Fruit fly (Drosophila melanogaster) whole organism, embryonic: ENCODE data around the gene nxf2.

ENCODE experiments used
- Ada2b ChIP-seq: fragments of 200-800 bp; sonication (Bioruptor generic); IDR thresholded peaks from 2 replicates; pipeline ENCODE4 v1.3.6; 2022; ENCODE audit warnings: missing biosample characterization, missing genetic modification characterization
- Atf3 ChIP-seq: fragments of 200-800 bp; sonication (Bioruptor generic); optimal IDR thresholded peaks from 3 replicates; lab custom pipeline; 2016; ENCODE audit warnings: missing biosample characterization, missing genetic modification characterization
- B-H2 ChIP-seq: fragments of 200-800 bp; sonication (Bioruptor generic); optimal IDR thresholded peaks from 2 replicates; lab custom pipeline; 2018; ENCODE audit warnings: missing biosample characterization, mild to moderate bottlenecking, missing genetic modification characterization
- CG10147 ChIP-seq: fragments of 200-800 bp; sonication (Bioruptor generic); optimal IDR thresholded peaks from 2 replicates; lab custom pipeline; 2019; ENCODE audit warnings: missing biosample characterization, mild to moderate bottlenecking, missing genetic modification characterization, moderate library complexity
- CG10209 ChIP-seq: fragments of 200-800 bp; sonication (Bioruptor generic); optimal IDR thresholded peaks from 3 replicates; lab custom pipeline; 2017; ENCODE audit warnings: missing biosample characterization, mild to moderate bottlenecking, missing genetic modification characterization, missing genetic modification reagents
- CG10654 ChIP-seq: fragments of 200-800 bp; sonication (Bioruptor generic); optimal IDR thresholded peaks from 2 replicates; lab custom pipeline; 2016; ENCODE audit warnings: missing biosample characterization, missing genetic modification characterization
- CG11247 ChIP-seq: fragments of 200-800 bp; sonication (Bioruptor generic); IDR thresholded peaks from 2 replicates; pipeline ENCODE4 v1.3.6; 2022; ENCODE audit warnings: missing biosample characterization, missing genetic modification characterization
- CG11504 ChIP-seq: fragments of 200-800 bp; sonication (Bioruptor generic); optimal IDR thresholded peaks from 3 replicates; lab custom pipeline; 2019; ENCODE audit warnings: missing biosample characterization, mild to moderate bottlenecking, missing genetic modification characterization, moderate library complexity
- CG12104 ChIP-seq: fragments of 200-800 bp; sonication (Bioruptor generic); optimal IDR thresholded peaks from 3 replicates; lab custom pipeline; 2016; ENCODE audit warnings: missing biosample characterization, missing genetic modification characterization
- CG13424 ChIP-seq: fragments of 200-800 bp; sonication (Bioruptor generic); optimal IDR thresholded peaks from 2 replicates; lab custom pipeline; 2019; ENCODE audit warnings: missing biosample characterization, mild to moderate bottlenecking, missing genetic modification characterization, moderate library complexity
- CG14441 ChIP-seq: fragments of 200-800 bp; sonication (Bioruptor generic); IDR thresholded peaks from 2 replicates; pipeline ENCODE4 v1.3.6; 2022; ENCODE audit warnings: missing biosample characterization, missing genetic modification characterization
- CG16815 ChIP-seq: fragments of 200-800 bp; sonication (Bioruptor generic); optimal IDR thresholded peaks from 3 replicates; lab custom pipeline; 2017; ENCODE audit warnings: missing biosample characterization, mild to moderate bottlenecking, missing genetic modification characterization
- CG17385 ChIP-seq: fragments of 200-800 bp; sonication (Bioruptor generic); optimal IDR thresholded peaks from 3 replicates; lab custom pipeline; 2018; ENCODE audit warnings: missing biosample characterization, mild to moderate bottlenecking, missing genetic modification characterization
- CG17612 ChIP-seq: fragments of 200-800 bp; sonication (Bioruptor generic); IDR thresholded peaks from 2 replicates; pipeline ENCODE4 v1.3.6; 2022; ENCODE audit warnings: missing biosample characterization, missing genetic modification characterization
- CG1832 ChIP-seq: fragments of 200-800 bp; sonication (Bioruptor generic); optimal IDR thresholded peaks from 2 replicates; lab custom pipeline; 2017; ENCODE audit warnings: missing biosample characterization, mild to moderate bottlenecking, missing genetic modification characterization, inconsistent platforms
- CG2199 ChIP-seq: fragments of 200-800 bp; sonication (Bioruptor generic); IDR thresholded peaks from 3 replicates; pipeline ENCODE4 v1.3.6; 2022; ENCODE audit warnings: missing biosample characterization, missing genetic modification characterization
- CG3407 ChIP-seq: fragments of 200-800 bp; sonication (Bioruptor generic); optimal IDR thresholded peaks from 2 replicates; lab custom pipeline; 2018; ENCODE audit warnings: missing biosample characterization, mild to moderate bottlenecking, missing genetic modification characterization
- CG3847 ChIP-seq: fragments of 200-800 bp; sonication (Bioruptor generic); IDR thresholded peaks from 2 replicates; pipeline ENCODE4 v1.3.6; 2022; ENCODE audit warnings: missing biosample characterization, missing genetic modification characterization
- CG42726 ChIP-seq: fragments of 200-800 bp; sonication (Bioruptor generic); IDR thresholded peaks from 2 replicates; pipeline ENCODE4 v1.3.6; 2022; ENCODE audit warnings: missing biosample characterization, missing genetic modification characterization; ENCODE audit not compliant: partially characterized antibody
- CG4854 ChIP-seq: fragments of 200-800 bp; sonication (Bioruptor generic); optimal IDR thresholded peaks from 2 replicates; lab custom pipeline; 2016; ENCODE audit warnings: missing biosample characterization, missing genetic modification characterization, inconsistent platforms
- CG6272 ChIP-seq: fragments of 200-800 bp; sonication (Bioruptor generic); IDR thresholded peaks from 2 replicates; pipeline ENCODE4 v1.3.6; 2022; ENCODE audit warnings: missing biosample characterization, missing genetic modification characterization
- CG6654 ChIP-seq: fragments of 200-800 bp; sonication (Bioruptor generic); optimal IDR thresholded peaks from 2 replicates; lab custom pipeline; 2017; ENCODE audit warnings: missing biosample characterization, mild to moderate bottlenecking, missing genetic modification characterization
- CG6689 ChIP-seq: fragments of 200-800 bp; sonication (Bioruptor generic); IDR thresholded peaks from 2 replicates; pipeline ENCODE4 v1.3.6; 2022; ENCODE audit warnings: missing biosample characterization, missing genetic modification characterization
- CoRest ChIP-seq: fragments of 200-800 bp; sonication (Bioruptor generic); optimal IDR thresholded peaks from 3 replicates; lab custom pipeline; 2018; ENCODE audit warnings: missing biosample characterization, mild to moderate bottlenecking, missing genetic modification characterization, moderate library complexity
- H15 ChIP-seq: fragments of 200-800 bp; sonication (Bioruptor generic); IDR thresholded peaks from 3 replicates; pipeline ENCODE4 v1.3.6; 2022; ENCODE audit warnings: missing biosample characterization, missing genetic modification characterization
- HLH4C ChIP-seq: fragments of 200-800 bp; sonication (Bioruptor generic); IDR thresholded peaks from 3 replicates; pipeline ENCODE4 v1.3.6; 2022; ENCODE audit warnings: missing biosample characterization, missing genetic modification characterization; ENCODE audit not compliant: partially characterized antibody
- Mes4 ChIP-seq: fragments of 200-800 bp; sonication (Bioruptor generic); optimal IDR thresholded peaks from 2 replicates; lab custom pipeline; 2016; ENCODE audit warnings: missing biosample characterization, missing genetic modification characterization
- Nf-YC ChIP-seq: fragments of 200-800 bp; optimal IDR thresholded peaks from 3 replicates; lab custom pipeline; 2019; ENCODE audit warnings: missing biosample characterization, mild to moderate bottlenecking, missing genetic modification characterization, moderate library complexity
- Pdp1 ChIP-seq, 2 experiments: fragments of 200-800 bp; sonication (Bioruptor generic); optimal IDR thresholded peaks; 3 replicates each; lab custom pipeline; 2016; ENCODE audit warnings: missing biosample characterization in 2 of 2, missing genetic modification characterization in 2 of 2, mild to moderate bottlenecking in 1 of 2, moderate library complexity in 1 of 2
- Ptx1 ChIP-seq: fragments of 200-800 bp; sonication (Bioruptor generic); IDR thresholded peaks from 2 replicates; pipeline ENCODE4 v1.3.6; 2022; ENCODE audit warnings: missing biosample characterization, missing genetic modification characterization
- ase ChIP-seq: fragments of 200-800 bp; sonication (Bioruptor generic); IDR thresholded peaks from 3 replicates; pipeline ENCODE4 v1.3.6; 2022; ENCODE audit warnings: missing biosample characterization, missing genetic modification characterization
- ato ChIP-seq: fragments of 200-800 bp; sonication (Bioruptor generic); IDR thresholded peaks from 2 replicates; pipeline ENCODE4 v1.3.6; 2022; ENCODE audit warnings: missing biosample characterization, missing genetic modification characterization; ENCODE audit not compliant: partially characterized antibody
- chif ChIP-seq, 2 experiments: fragments of 200-800 bp; sonication (Bioruptor generic); optimal IDR thresholded peaks; 3 replicates each; lab custom pipeline; 2016; ENCODE audit warnings: missing biosample characterization in 2 of 2, missing genetic modification characterization in 2 of 2
- chm ChIP-seq: fragments of 200-800 bp; sonication (Bioruptor generic); IDR thresholded peaks from 2 replicates; pipeline ENCODE4 v1.3.6; 2022; ENCODE audit warnings: missing biosample characterization, missing genetic modification characterization
- dpn ChIP-seq, 2 experiments: fragments of 200-800 bp; sonication (Bioruptor generic); optimal IDR thresholded peaks; 3 replicates each; lab custom pipeline; 2016; ENCODE audit warnings: missing biosample characterization in 2 of 2, missing genetic modification characterization in 2 of 2
- en ChIP-seq: fragments of 200-800 bp; sonication (Bioruptor generic); optimal IDR thresholded peaks from 2 replicates; lab custom pipeline; 2016; ENCODE audit warnings: missing biosample characterization, missing genetic modification characterization
- ewg ChIP-seq: fragments of 200-800 bp; sonication (Bioruptor generic); optimal IDR thresholded peaks from 3 replicates; lab custom pipeline; 2017; ENCODE audit warnings: mild to moderate bottlenecking, missing biosample characterization, missing genetic modification reagents, missing genetic modification characterization
- fd102C ChIP-seq: fragments of 200-800 bp; sonication (Bioruptor generic); optimal IDR thresholded peaks from 2 replicates; lab custom pipeline; 2018; ENCODE audit warnings: missing biosample characterization, mild to moderate bottlenecking, missing genetic modification characterization, moderate library complexity
- ham ChIP-seq: fragments of 200-800 bp; sonication (Bioruptor generic); IDR thresholded peaks from 2 replicates; pipeline ENCODE4 v1.3.6; 2022; ENCODE audit warnings: missing biosample characterization, missing genetic modification characterization
- jing ChIP-seq: fragments of 200-800 bp; sonication (Bioruptor generic); optimal IDR thresholded peaks from 2 replicates; lab custom pipeline; 2018; ENCODE audit warnings: missing biosample characterization, mild to moderate bottlenecking, missing genetic modification characterization
- nau ChIP-seq: fragments of 200-800 bp; sonication (Bioruptor generic); optimal IDR thresholded peaks from 3 replicates; lab custom pipeline; 2017; ENCODE audit warnings: missing biosample characterization, mild to moderate bottlenecking, missing genetic modification characterization, missing genetic modification reagents
- nerfin-2 ChIP-seq: fragments of 200-800 bp; sonication (Bioruptor generic); IDR thresholded peaks from 2 replicates; pipeline ENCODE4 v1.3.6; 2022; ENCODE audit warnings: missing biosample characterization, missing genetic modification characterization; ENCODE audit not compliant: partially characterized antibody
- otp ChIP-seq: fragments of 200-800 bp; sonication (Bioruptor generic); IDR thresholded peaks from 3 replicates; pipeline ENCODE4, ENCODE4 v1.3.6; 2022; ENCODE audit warnings: missing biosample characterization, missing genetic modification characterization
- pb ChIP-seq: fragments of 200-800 bp; sonication (Bioruptor generic); optimal IDR thresholded peaks from 3 replicates; lab custom pipeline; 2016; ENCODE audit warnings: missing biosample characterization, missing genetic modification characterization
- pros ChIP-seq: fragments of 200-800 bp; sonication (Bioruptor generic); optimal IDR thresholded peaks from 3 replicates; lab custom pipeline; 2019; ENCODE audit warnings: missing biosample characterization, mild to moderate bottlenecking, missing genetic modification characterization, moderate library complexity
- seq ChIP-seq: fragments of 200-800 bp; sonication (Bioruptor generic); IDR thresholded peaks from 2 replicates; pipeline ENCODE4 v1.3.6; 2022; ENCODE audit warnings: missing biosample characterization, missing genetic modification characterization
- sisA ChIP-seq: fragments of 200-800 bp; sonication (Bioruptor generic); IDR thresholded peaks from 2 replicates; pipeline ENCODE4 v1.3.6; 2022; ENCODE audit warnings: missing biosample characterization, missing genetic modification characterization
- slbo ChIP-seq: fragments of 200-800 bp; sonication (Bioruptor generic); IDR thresholded peaks from 2 replicates; pipeline ENCODE4 v1.3.6; 2022; ENCODE audit warnings: missing biosample characterization, missing genetic modification characterization
- sr ChIP-seq: fragments of 200-800 bp; sonication (Bioruptor generic); IDR thresholded peaks from 3 replicates; pipeline ENCODE4 v1.3.6; 2022; ENCODE audit warnings: missing biosample characterization, missing genetic modification characterization
- tap ChIP-seq: fragments of 200-800 bp; optimal IDR thresholded peaks from 3 replicates; lab custom pipeline; 2019; ENCODE audit warnings: missing biosample characterization, mild to moderate bottlenecking, missing genetic modification characterization, moderate library complexity
- tup ChIP-seq: fragments of 200-800 bp; sonication (Bioruptor generic); optimal IDR thresholded peaks from 2 replicates; lab custom pipeline; 2016; ENCODE audit warnings: missing biosample characterization, mild to moderate bottlenecking, missing genetic modification characterization, moderate library complexity

Gene nxf2

dm6 chr3L:16544220-16544619 lies 35.9 kb downstream of the nxf2 start (continued):
- TF ChIP-seq nerfin-2 (GFP tag; lab: Robert Waterston, UW) (no peak), CG2199 (no peak), nau (GFP tag; lab: Kevin White, UChicago) (no peak), ato (GFP tag; lab: Robert Waterston, UW) (no peak), CG6654 (no peak), CG10147 (GFP tag; lab: Kevin White, UChicago) (no peak), Nf-YC (tag; lab: Kevin White, UChicago) (no peak), pb (no peak), tup (no peak), chif (GFP tag; optimal IDR thresholded peaks at IDR 0.05; lab: Kevin White, UChicago) (peak in 1 of 2 experiments; percentile 65), CG13424 (tag; lab: Kevin White, UChicago) (peak; percentile 9), ase (GFP tag; lab: Robert Waterston, UW) (no peak; the same call in 2 of the 3 replicates), CG3847 (GFP tag; lab: Robert Waterston, UW) (peak; percentile 26; the same call in 1 of the 2 replicates), ham (GFP tag; lab: Robert Waterston, UW) (no peak), CG17385 (GFP tag; lab: Kevin White, UChicago) (peak; percentile 18), CG10209 (peak; percentile 31), CoRest (tag; lab: Kevin White, UChicago) (no peak), jing (GFP tag; lab: Kevin White, UChicago) (no peak), CG11504 (peak; percentile 66), Atf3 (GFP tag; lab: Kevin White, UChicago) (peak; percentile 7), Mes4 (GFP tag; lab: Kevin White, UChicago) (no peak), CG1832 (GFP tag; lab: Kevin White, UChicago) (no peak), Ada2b (0 out of 2 replicates have a peak, but pooled peaks have one; percentile 18), CG16815 (peak; percentile 30), CG3407 (GFP tag; lab: Kevin White, UChicago) (peak; percentile 15), slbo (GFP tag; lab: Robert Waterston, UW) (peak; percentile 59), CG6272 (no peak), CG4854 (peak; percentile 13), H15 (GFP tag; lab: Robert Waterston, UW) (0 out of 3 replicates have a peak, but pooled peaks have one; percentile 40), Pdp1 (GFP tag; optimal IDR thresholded peaks at IDR 0.05; lab: Kevin White, UChicago) (peak in 1 of 2 experiments; percentile 28), dpn (GFP tag; optimal IDR thresholded peaks at IDR 0.05; lab: Kevin White, UChicago) (peak in 1 of 2 experiments; percentile 63), CG14441 (GFP tag; lab: Robert Waterston, UW) (peak; percentile 49; the same call in 1 of the 2 replicates), tap (tag; lab: Kevin White, UChicago) (peak; percentile 6), fd102C (GFP tag; lab: Kevin White, UChicago) (no peak), otp (GFP tag; lab: Robert Waterston, UW) (0 out of 3 replicates have a peak, but pooled peaks have one; percentile 37), en (GFP tag; lab: Kevin White, UChicago) (no peak), sr (GFP tag; lab: Robert Waterston, UW) (no peak), CG11247 (no peak), sisA (GFP tag; lab: Robert Waterston, UW) (peak; percentile 62), CG17612 (GFP tag; lab: Robert Waterston, UW) (no peak), CG42726 (GFP tag; lab: Robert Waterston, UW) (no peak), Ptx1 (GFP tag; lab: Robert Waterston, UW) (peak; percentile 41; the same call in 1 of the 2 replicates), CG6689 (GFP tag; lab: Robert Waterston, UW) (peak; percentile 26; the same call in 1 of the 2 replicates), chm (GFP tag; lab: Robert Waterston, UW) (no peak), ewg (GFP tag; lab: Kevin White, UChicago) (peak; percentile 41), seq (GFP tag; lab: Robert Waterston, UW) (no peak), HLH4C (GFP tag; lab: Robert Waterston, UW) (no peak), CG10654 (GFP tag; lab: Kevin White, UChicago) (peak; percentile 27), pros (GFP tag; lab: Kevin White, UChicago) (no peak), CG12104 (no peak), B-H2 (GFP tag; lab: Kevin White, UChicago) (no peak)
